Worm (Caenorhabditis elegans): ENCODE data around the gene his-1.

ce11 chrV:16047052-16047451 lies 4.7 kb downstream of the his-1 start:
- TF ChIP-seq unc-62 (GFP tag; optimal IDR thresholded peaks at IDR 0.05): no peak
- no peak for TF ChIP-seq lin-35 (GFP tag; optimal IDR thresholded peaks at IDR 0.05)

Data from whole organism, young adult.